Worm (Caenorhabditis elegans): ENCODE results near the gene T24D8.6.

T24D8.6 gene

DNA sequence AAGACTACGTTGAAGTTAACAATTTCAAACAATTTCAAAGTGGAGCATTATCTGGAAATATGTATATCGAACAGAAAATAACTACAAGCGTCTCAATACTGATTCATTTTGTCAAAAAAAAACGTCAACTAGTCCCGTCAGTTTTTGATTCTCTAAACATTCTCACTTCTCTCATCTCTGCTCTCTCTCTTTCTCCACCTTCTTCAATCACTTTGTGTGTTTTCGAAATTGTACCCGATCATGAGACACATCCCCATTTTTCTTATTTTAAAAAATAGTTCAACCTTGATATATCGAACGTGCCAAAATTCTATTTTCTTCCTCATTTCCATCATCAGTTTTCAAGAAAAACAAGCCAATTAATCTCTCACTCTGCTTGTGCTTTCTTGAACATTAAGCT is 15.0 kb upstream of the T24D8.6 start:
- TF ChIP-seq unc-39 (tag; optimal IDR thresholded peaks at IDR 0.05) (no peak), nhr-43 (tag; optimal IDR thresholded peaks at IDR 0.05; ENCODE audit: poor library complexity, severe bottlenecking) (no peak), lin-15B (tag; optimal IDR thresholded peaks at IDR 0.05) (no peak), jun-1 (tag; optimal IDR thresholded peaks at IDR 0.05) (no peak), snpc-4 (tag; optimal IDR thresholded peaks at IDR 0.05) (no peak), pqm-1 (tag; optimal IDR thresholded peaks at IDR 0.05) (no peak)

DNA sequence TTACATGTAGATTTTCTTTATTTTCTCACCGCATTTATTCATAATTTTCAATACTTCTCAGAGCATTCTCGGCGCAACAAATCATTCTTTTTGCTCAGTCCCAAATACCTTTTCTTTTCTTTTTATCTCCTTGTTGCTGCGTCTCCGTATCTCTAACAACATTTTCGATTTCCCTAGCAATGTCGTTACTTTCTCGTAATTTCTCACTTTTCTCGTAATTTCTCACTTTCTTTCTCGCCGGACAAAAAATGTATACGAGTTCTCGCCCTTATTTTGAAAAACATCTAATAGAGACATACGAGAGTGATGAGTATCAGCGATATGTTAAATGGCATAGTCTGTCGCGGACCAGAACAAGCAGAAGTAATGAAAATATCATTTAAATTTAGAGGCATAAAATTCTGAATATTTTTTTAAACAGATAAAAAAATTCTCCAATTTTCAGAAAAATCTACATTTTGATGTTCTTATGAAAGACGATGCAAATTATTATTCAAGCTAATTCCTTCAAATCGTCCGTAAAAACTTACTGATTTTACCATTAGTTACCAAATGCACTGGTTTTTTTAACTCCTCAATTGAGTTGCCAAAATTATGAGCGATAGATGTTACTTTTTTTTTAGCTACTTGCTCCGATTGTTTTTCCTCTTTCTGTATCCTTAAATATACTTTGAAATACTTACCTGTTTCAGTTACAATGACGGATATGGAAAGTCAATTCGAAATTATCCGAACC is 9.7 kb upstream of the T24D8.6 start, which contains the start of gene F47G3.3:
F47G3.3 (plus strand) TSS at position 686 of the 736 bp plus-strand sequence.
- TF ChIP-seq ceh-82 (tag; optimal IDR thresholded peaks at IDR 0.05): no peak
- no peak for TF ChIP-seq R02D3.7 (tag; optimal IDR thresholded peaks at IDR 0.05)
- TF ChIP-seq pha-4 (tag; optimal IDR thresholded peaks at IDR 0.05): no peak
- no peak for TF ChIP-seq fkh-2 (tag; optimal IDR thresholded peaks at IDR 0.05)
- no peak for TF ChIP-seq nhr-25 (tag; optimal IDR thresholded peaks at IDR 0.05)
- no peak for TF ChIP-seq sea-2 (GFP tag; optimal IDR thresholded peaks at IDR 0.05)
- TF ChIP-seq aly-2 (tag; optimal IDR thresholded peaks at IDR 0.05): no peak
- no peak for TF ChIP-seq egl-27 (tag; optimal IDR thresholded peaks at IDR 0.05)
- TF ChIP-seq skn-1 (tag; optimal IDR thresholded peaks at IDR 0.05): no peak
- no peak for TF ChIP-seq mml-1 (tag; optimal IDR thresholded peaks at IDR 0.05)
- TF ChIP-seq unc-39 (tag; optimal IDR thresholded peaks at IDR 0.05): no peak
- no peak for TF ChIP-seq zag-1 (tag; optimal IDR thresholded peaks at IDR 0.05)
- TF ChIP-seq elt-3 (tag; optimal IDR thresholded peaks at IDR 0.05): no peak
- TF ChIP-seq pqm-1 (tag; optimal IDR thresholded peaks at IDR 0.05): no peak
- no peak for TF ChIP-seq nfya-1 (tag; optimal IDR thresholded peaks at IDR 0.05; ENCODE audit: insufficient read depth)

DNA sequence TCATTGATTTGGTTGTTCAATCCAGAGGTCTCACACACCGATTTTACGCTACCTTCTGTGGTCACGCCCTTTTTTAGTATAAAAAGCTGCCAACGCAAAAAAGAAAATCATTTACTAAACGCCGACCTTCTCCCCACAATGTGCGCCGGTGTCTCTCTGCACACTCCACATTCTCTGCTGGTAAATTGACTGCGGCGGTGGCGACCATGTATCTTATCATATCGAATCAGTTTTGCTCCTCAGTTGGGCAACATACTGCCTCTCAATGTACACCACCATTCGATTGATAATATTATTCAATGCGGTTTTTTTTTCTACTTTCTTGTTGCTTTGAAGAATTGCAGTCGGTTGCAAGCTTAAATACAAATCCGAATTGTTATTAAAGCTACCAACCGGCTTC is 6.3 kb upstream of the T24D8.6 start:
- TF ChIP-seq elt-3 (tag; optimal IDR thresholded peaks at IDR 0.05) (no peak), pqm-1 (tag; optimal IDR thresholded peaks at IDR 0.05) (peak; percentile 69), elt-2 (tag; optimal IDR thresholded peaks at IDR 0.05) (peak; percentile 81), pha-4 (tag; optimal IDR thresholded peaks at IDR 0.05) (peak; percentile 18)

DNA sequence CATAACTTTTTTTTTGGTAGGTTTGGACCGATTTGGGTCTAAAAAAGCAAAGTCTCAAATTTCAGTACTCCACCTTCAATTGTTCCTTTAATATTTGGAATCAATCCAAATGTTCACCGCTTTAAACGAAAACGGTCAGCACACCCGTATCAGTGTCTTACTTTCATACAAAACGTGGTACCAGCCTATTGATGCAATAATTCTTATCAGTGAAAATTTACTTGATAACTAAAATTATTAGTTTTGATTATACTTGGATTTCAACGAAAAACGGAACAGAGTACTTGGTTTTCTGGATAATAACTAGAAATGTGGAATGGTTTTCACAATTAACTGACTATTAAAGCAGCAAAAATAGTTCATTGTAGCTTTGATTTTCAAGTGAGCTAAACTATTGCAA is 4.9 kb upstream of the T24D8.6 start:
- TF ChIP-seq elt-2 (tag; optimal IDR thresholded peaks at IDR 0.05): peak; percentile 84
- TF ChIP-seq hmg-11 (tag; optimal IDR thresholded peaks at IDR 0.05): no peak
- no peak for TF ChIP-seq ceh-28 (tag; optimal IDR thresholded peaks at IDR 0.05)
- peak; percentile 88 for TF ChIP-seq pqm-1 (tag; optimal IDR thresholded peaks at IDR 0.05)

DNA sequence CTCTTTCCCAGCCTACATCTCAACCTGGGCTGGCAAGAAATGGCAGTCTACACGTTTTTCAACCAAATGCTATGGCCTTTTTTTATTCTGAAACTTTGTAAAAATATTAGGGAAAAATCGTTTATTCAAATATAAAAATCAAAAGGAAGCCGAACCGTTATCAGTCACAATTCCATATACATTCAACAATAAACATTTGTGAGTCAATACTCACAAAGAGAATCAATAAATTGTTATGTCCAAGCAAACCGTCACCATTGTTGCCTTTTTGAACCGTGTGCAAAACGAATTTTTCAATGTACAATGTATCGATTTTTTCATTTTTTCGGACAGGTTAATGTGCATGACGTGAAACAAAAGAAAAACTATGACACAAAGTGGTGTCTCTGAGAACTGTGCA is 3.3 kb upstream of the T24D8.6 start:
- peak; percentile 66 for TF ChIP-seq pqm-1 (tag; optimal IDR thresholded peaks at IDR 0.05)
- no peak for TF ChIP-seq nhr-23 (tag; optimal IDR thresholded peaks at IDR 0.05)
- TF ChIP-seq ceh-16 (tag; optimal IDR thresholded peaks at IDR 0.05): no peak
- peak; percentile 70 for TF ChIP-seq pha-4 (tag; optimal IDR thresholded peaks at IDR 0.05)
- TF ChIP-seq elt-2 (tag; optimal IDR thresholded peaks at IDR 0.05): peak; percentile 27
- no peak for TF ChIP-seq unc-62 (GFP tag; optimal IDR thresholded peaks at IDR 0.05)
- TF ChIP-seq jun-1 (tag; optimal IDR thresholded peaks at IDR 0.05): no peak

DNA sequence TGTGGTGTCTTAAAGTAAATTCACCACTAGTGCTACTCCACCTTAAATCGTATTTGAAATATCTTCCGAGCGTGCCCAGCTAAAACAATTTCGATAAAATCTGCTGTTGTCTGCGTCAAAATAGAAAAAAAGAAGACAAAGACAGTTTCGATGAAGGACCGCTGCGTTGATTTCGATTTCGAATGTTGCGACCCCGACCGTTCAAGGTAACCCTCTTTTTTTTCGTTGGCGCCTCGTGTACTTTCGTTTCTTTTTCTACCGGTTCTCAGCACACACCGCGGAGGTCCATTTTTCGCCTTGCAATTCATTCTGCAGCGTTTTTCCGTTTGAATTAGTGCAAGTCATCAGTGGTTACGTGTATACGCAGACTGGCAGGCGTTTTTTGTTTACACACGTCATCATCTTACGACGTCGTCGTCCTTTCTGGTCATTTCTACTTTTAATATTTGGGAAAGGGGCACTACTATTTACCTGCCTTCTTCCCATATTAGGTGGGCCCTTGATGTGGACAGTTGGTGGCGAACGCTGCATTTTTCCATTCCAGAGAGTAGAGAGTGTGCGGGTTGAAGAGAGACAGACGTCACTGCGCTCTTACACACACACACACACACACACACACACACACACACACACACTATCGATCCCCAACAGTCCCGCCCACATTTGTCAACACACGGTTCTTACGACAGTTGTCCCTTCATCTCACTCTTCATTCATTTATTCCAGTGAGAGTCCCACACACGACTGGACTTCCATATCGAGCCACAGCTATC is 2.4 kb upstream of the T24D8.6 start:
- TF ChIP-seq ztf-4 (tag; optimal IDR thresholded peaks at IDR 0.05) (no peak), fkh-10 (GFP tag; optimal IDR thresholded peaks at IDR 0.05) (no peak), snpc-4 (tag; optimal IDR thresholded peaks at IDR 0.05) (peak; percentile 20), nhr-67 (tag; optimal IDR thresholded peaks at IDR 0.05) (no peak), ceh-28 (tag; optimal IDR thresholded peaks at IDR 0.05) (peak; percentile 11), pha-4 (tag; optimal IDR thresholded peaks at IDR 0.05) (peak; percentile 79), aly-2 (tag; optimal IDR thresholded peaks at IDR 0.05) (no peak), jun-1 (tag; optimal IDR thresholded peaks at IDR 0.05) (peak; percentile 5), fos-1 (tag; optimal IDR thresholded peaks at IDR 0.05) (no peak), nhr-25 (tag; optimal IDR thresholded peaks at IDR 0.05) (peak; percentile 80), nhr-23 (tag; optimal IDR thresholded peaks at IDR 0.05) (no peak)
